Fruit fly (Drosophila melanogaster): ENCODE measurements around the gene Mp.
A peak's percentile ranks its signal among the peaks of the same experiment; 100 is the strongest.

Gene Mp

DNA sequence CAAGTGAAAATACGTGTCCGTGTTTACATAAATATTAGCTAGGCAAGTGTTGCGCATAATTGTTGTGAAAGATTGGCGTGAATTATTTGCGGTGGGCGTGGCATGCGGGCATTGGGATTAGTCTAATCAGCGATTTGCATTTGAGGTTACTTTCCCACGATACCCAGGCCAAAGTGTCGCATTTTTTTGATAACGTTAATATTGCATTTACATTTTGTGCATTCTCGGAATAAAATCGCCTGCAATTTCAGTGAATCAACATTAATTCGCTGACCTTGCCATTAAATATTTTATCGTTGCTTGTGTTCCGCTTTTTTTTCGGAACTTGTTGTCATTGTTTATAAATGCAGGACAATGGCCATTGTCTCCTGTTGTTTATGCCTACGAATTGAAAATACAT, 3.7 kb downstream of the Mp start:
- TF ChIP-seq gem (tag; optimal IDR thresholded peaks at IDR 0.05), result no peak
- TF ChIP-seq usp (GFP tag; optimal IDR thresholded peaks at IDR 0.05), result no peak
- no peak for TF ChIP-seq CrebB (tag; optimal IDR thresholded peaks at IDR 0.05)
- TF ChIP-seq CG42726 (GFP tag; IDR thresholded peaks at IDR 0.05; ENCODE audit: partially characterized antibody), result no peak
- no peak for TF ChIP-seq CG15696 (tag; optimal IDR thresholded peaks at IDR 0.05)
- no peak for TF ChIP-seq CG11093 (GFP tag; IDR thresholded peaks at IDR 0.05)
- no peak for TF ChIP-seq az2 (GFP tag; optimal IDR thresholded peaks at IDR 0.05)
- no peak for TF ChIP-seq Hey (tag; optimal IDR thresholded peaks at IDR 0.05)
- no peak for TF ChIP-seq vfl (GFP tag; optimal IDR thresholded peaks at IDR 0.05)
- TF ChIP-seq Sox100B (GFP tag; optimal IDR thresholded peaks at IDR 0.05), result no peak
- TF ChIP-seq fd3F (GFP tag; optimal IDR thresholded peaks at IDR 0.05), result no peak
- no peak for TF ChIP-seq Hr39 (optimal IDR thresholded peaks at IDR 0.05)
- no peak for TF ChIP-seq CG11247 (GFP tag; IDR thresholded peaks at IDR 0.05)
- TF ChIP-seq Tbp (GFP tag; optimal IDR thresholded peaks at IDR 0.05), result no peak
- no peak for TF ChIP-seq CG12299 (tag; optimal IDR thresholded peaks at IDR 0.05)
- no peak for TF ChIP-seq dan (GFP tag; IDR thresholded peaks at IDR 0.05)
- no peak for TF ChIP-seq CG2129 (GFP tag; IDR thresholded peaks at IDR 0.05; ENCODE audit: partially characterized antibody)
- no peak for TF ChIP-seq CG12236 (GFP tag; optimal IDR thresholded peaks at IDR 0.05)

DNA sequence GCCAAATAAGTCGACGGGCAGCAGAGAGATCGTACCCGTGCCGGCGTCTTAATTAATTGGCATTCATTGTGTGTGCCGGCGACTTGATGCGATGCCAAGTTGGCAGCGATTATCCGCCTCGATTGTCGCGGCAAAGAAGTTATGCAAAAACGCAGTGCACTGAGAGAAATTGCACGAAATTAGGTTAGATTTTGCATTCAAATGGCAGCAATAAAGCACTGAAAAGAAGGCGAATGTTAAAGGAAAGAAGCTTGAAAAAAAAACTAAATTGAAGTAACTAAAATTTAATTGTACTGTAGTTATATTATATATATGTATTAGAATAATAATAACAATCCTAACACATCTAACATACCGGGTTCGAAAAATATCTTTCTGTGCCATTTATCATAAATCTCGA, 4.5 kb downstream of the Mp start:
- TF ChIP-seq CG11456 (GFP tag; IDR thresholded peaks at IDR 0.05) (no peak), vvl (GFP tag; IDR thresholded peaks at IDR 0.05) (no peak; the same call in 1 of the 2 replicates), Sox102F (GFP tag; optimal IDR thresholded peaks at IDR 0.05) (peak; percentile 22), klu (GFP tag; IDR thresholded peaks at IDR 0.05) (no peak), slbo (GFP tag; IDR thresholded peaks at IDR 0.05) (peak; percentile 23; the same call in 1 of the 2 replicates), CG13123 (GFP tag; optimal IDR thresholded peaks at IDR 0.05) (no peak), gem (tag; optimal IDR thresholded peaks at IDR 0.05) (peak; percentile 17), Hmr (GFP tag; optimal IDR thresholded peaks at IDR 0.05) (no peak), CG14965 (GFP tag; optimal IDR thresholded peaks at IDR 0.05; ENCODE audit: borderline replicate concordance) (no peak), dysf (GFP tag; IDR thresholded peaks at IDR 0.05) (peak; percentile 55; the same call in 2 of the 3 replicates), CG6254 (GFP tag; optimal IDR thresholded peaks at IDR 0.05) (no peak), CG11504 (tag; optimal IDR thresholded peaks at IDR 0.05) (peak; percentile 21), CG12219 (GFP tag; optimal IDR thresholded peaks at IDR 0.05) (no peak), Drgx (GFP tag; IDR thresholded peaks at IDR 0.05) (peak; percentile 24; the same call in 1 of the 2 replicates), CG6791 (GFP tag; IDR thresholded peaks at IDR 0.05; ENCODE audit: partially characterized antibody) (no peak), CG2678 (tag; optimal IDR thresholded peaks at IDR 0.05) (peak; percentile 3), Rfx (GFP tag; IDR thresholded peaks at IDR 0.05) (peak; percentile 36; the same call in 1 of the 2 replicates), B-H2 (GFP tag; optimal IDR thresholded peaks at IDR 0.05) (no peak), CG10431 (GFP tag; optimal IDR thresholded peaks at IDR 0.05) (no peak), CG11247 (GFP tag; IDR thresholded peaks at IDR 0.05) (no peak), Med (GFP tag) (peak; percentile 19), sim (GFP tag; IDR thresholded peaks at IDR 0.05) (no peak), CG15269 (tag; optimal IDR thresholded peaks at IDR 0.05) (peak; percentile 37), NC2β (GFP tag; optimal IDR thresholded peaks at IDR 0.05) (no peak), Hr51 (GFP tag; optimal IDR thresholded peaks at IDR 0.05) (peak in 1 of 2 experiments; percentile 39), dmrt99B (tag; optimal IDR thresholded peaks at IDR 0.05) (peak; percentile 26)
